Worm (Caenorhabditis elegans) whole organism, L2 larva: ENCODE measurements around the gene C04E6.4.

Experiments
- R02D3.7 ChIP-seq: fragments of 150-350 bp; optimal IDR thresholded peaks from 2 replicates; lab custom pipeline; 2014; ENCODE audit warnings: missing biosample characterization, missing genetic modification characterization
- ZK546.5 ChIP-seq: sonication (generic microtip); optimal IDR thresholded peaks from 2 replicates; lab custom pipeline; 2017; ENCODE audit warnings: missing biosample characterization, missing genetic modification characterization
- aly-2 ChIP-seq: fragments of 150-350 bp; optimal IDR thresholded peaks from 2 replicates; lab custom pipeline; 2014; ENCODE audit warnings: missing biosample characterization, missing genetic modification characterization
- dmd-4 ChIP-seq: sonication (generic microtip); optimal IDR thresholded peaks from 2 replicates; lab custom pipeline; 2017; ENCODE audit warnings: missing biosample characterization, missing genetic modification characterization
- fos-1 ChIP-seq: fragments of 150-350 bp; optimal IDR thresholded peaks from 2 replicates; lab custom pipeline; 2014; ENCODE audit warnings: missing biosample characterization, missing genetic modification characterization
- gmeb-1 ChIP-seq: fragments of 150-350 bp; optimal IDR thresholded peaks from 2 replicates; lab custom pipeline; 2014; ENCODE audit warnings: missing biosample characterization, missing genetic modification characterization
- nhr-11 ChIP-seq: fragments of 150-350 bp; optimal IDR thresholded peaks from 2 replicates; lab custom pipeline; 2014; ENCODE audit warnings: missing biosample characterization, missing genetic modification characterization
- nhr-25 ChIP-seq: fragments of 150-350 bp; sonication (generic microtip); optimal IDR thresholded peaks from 3 replicates; lab custom pipeline; 2014; ENCODE audit warnings: missing biosample characterization, missing genetic modification characterization
- peb-1 ChIP-seq: fragments of 150-350 bp; optimal IDR thresholded peaks from 2 replicates; lab custom pipeline; 2014; ENCODE audit warnings: missing biosample characterization, missing genetic modification characterization
- skn-1 ChIP-seq: sonication (generic microtip); optimal IDR thresholded peaks from 2 replicates; lab custom pipeline; 2017; ENCODE audit warnings: missing biosample characterization, missing genetic modification characterization
- sma-3 ChIP-seq: sonication (generic microtip); optimal IDR thresholded peaks from 2 replicates; lab custom pipeline; 2016; ENCODE audit warnings: missing genetic modification reagents, missing genetic modification characterization, missing compliant biosample characterization
- sma-9 ChIP-seq, 2 experiments: fragments of 150-350 bp in 1 of 2; sonication (generic microtip) in 1 of 2; optimal IDR thresholded peaks; 2 replicates each; lab custom pipeline; 2014 to 2016; ENCODE audit warnings: missing genetic modification characterization in 2 of 2, mild to moderate bottlenecking in 1 of 2, missing biosample characterization in 1 of 2, missing compliant biosample characterization in 1 of 2, missing genetic modification reagents in 1 of 2, moderate library complexity in 1 of 2
- unc-62 ChIP-seq: fragments of 150-350 bp; optimal IDR thresholded peaks from 2 replicates; lab custom pipeline; 2014; ENCODE audit warnings: missing biosample characterization, missing genetic modification reagents, missing genetic modification characterization
- ztf-1 ChIP-seq: fragments of 200-800 bp; sonication (Bioruptor generic); conservative IDR thresholded peaks from 2 replicates; pipeline ENCODE4 v1.3.6; 2022; ENCODE audit warnings: missing genetic modification characterization, missing compliant biosample characterization

DNA sequence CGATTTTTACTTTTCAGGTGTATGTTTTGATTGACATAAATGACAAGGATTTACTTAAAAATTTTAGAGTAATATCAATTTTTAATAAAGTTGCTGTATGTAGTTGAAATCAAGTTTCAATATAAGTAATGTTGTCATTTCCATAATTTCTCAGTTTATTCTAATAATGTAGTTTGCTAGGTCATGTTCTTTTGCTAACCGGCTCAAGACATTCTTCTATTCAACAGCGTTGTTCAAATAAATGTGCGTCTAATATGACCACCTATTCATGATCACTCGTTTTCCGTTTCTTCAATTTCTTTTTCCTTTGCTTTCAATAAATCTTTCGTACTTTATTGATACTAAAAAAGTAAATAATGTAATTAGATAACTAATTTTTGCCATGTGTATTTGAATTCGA lies 27.1 kb upstream of the C04E6.4 start, which contains the start of gene C02G6.3:
- no peak for TF ChIP-seq fos-1
- no peak for TF ChIP-seq dmd-4 (tag; lab: Kevin White, UChicago)
- TF ChIP-seq R02D3.7 = no peak
- TF ChIP-seq unc-62 (GFP tag; lab: Kevin White, UChicago) = no peak
- no peak for TF ChIP-seq skn-1 (tag; lab: Kevin White, UChicago)
- TF ChIP-seq nhr-25 (tag; lab: Kevin White, UChicago) = no peak
- TF ChIP-seq gmeb-1 (tag; lab: Kevin White, UChicago) = no peak
- TF ChIP-seq peb-1 (tag; lab: Kevin White, UChicago) = no peak
- no peak for TF ChIP-seq aly-2 (tag; lab: Kevin White, UChicago)
- no peak for TF ChIP-seq ZK546.5 (tag; lab: Kevin White, UChicago)
- no peak for TF ChIP-seq ztf-1 (GFP tag; lab: Robert Waterston, UW)
- no peak for TF ChIP-seq sma-9 (GFP tag; optimal IDR thresholded peaks at IDR 0.05; lab: Kevin White, UChicago)
- TF ChIP-seq sma-9 (tag; optimal IDR thresholded peaks at IDR 0.05; lab: Kevin White, UChicago) = no peak
- TF ChIP-seq nhr-11 (tag; lab: Kevin White, UChicago) = no peak
- no peak for TF ChIP-seq sma-3
